Worm (Caenorhabditis elegans): Measurements from ENCODE around the gene hic-1.

The hic-1 gene

ce11 chrX:6613537-6613936 lies 14.9 kb upstream of the hic-1 start:
- TF ChIP-seq nfya-1 (tag; optimal IDR thresholded peaks at IDR 0.05; ENCODE audit: borderline replicate concordance, insufficient read depth): no peak
- no peak for TF ChIP-seq egrh-3 (GFP tag; IDR thresholded peaks at IDR 0.05)
- no peak for TF ChIP-seq sptf-2 (GFP tag; optimal IDR thresholded peaks at IDR 0.05)
- 0 out of 2 replicates have a peak, but pooled peaks have one; percentile 17 for TF ChIP-seq dox-1 (GFP tag; IDR thresholded peaks at IDR 0.05)
- no peak for TF ChIP-seq bed-1 (GFP tag; IDR thresholded peaks at IDR 0.05)
- no peak for TF ChIP-seq hmg-20 (GFP tag; IDR thresholded peaks at IDR 0.05)
- TF ChIP-seq ztf-22 (GFP tag; optimal IDR thresholded peaks at IDR 0.05): no peak
- TF ChIP-seq ztf-25 (GFP tag; IDR thresholded peaks at IDR 0.05): no peak
- no peak for TF ChIP-seq egl-44 (GFP tag; IDR thresholded peaks at IDR 0.05)

- TF ChIP-seq F49E8.2 (tag; optimal IDR thresholded peaks at IDR 0.05; ENCODE audit: insufficient read depth) (no peak), F23B12.7 (tag; optimal IDR thresholded peaks at IDR 0.05; ENCODE audit: insufficient read depth) (no peak), attf-5 (GFP tag; optimal IDR thresholded peaks at IDR 0.05) (no peak), snpc-1.3 (tag; optimal IDR thresholded peaks at IDR 0.05; ENCODE audit: insufficient read depth) (no peak), mes-4 (tag; optimal IDR thresholded peaks at IDR 0.05) (no peak), nhr-80 (tag; optimal IDR thresholded peaks at IDR 0.05) (no peak), lir-1 (GFP tag; conservative IDR thresholded peaks at IDR 0.05) (no peak), B0035.1 (tag; optimal IDR thresholded peaks at IDR 0.05) (no peak), madf-6 (GFP tag; IDR thresholded peaks at IDR 0.05) (no peak)
Observed at ce11 chrX:6609717-6610116, 11.1 kb upstream of the hic-1 start, which contains the start of gene C25B8.8. C25B8.8 (plus strand) TSS chrX:6610017.

DNA sequence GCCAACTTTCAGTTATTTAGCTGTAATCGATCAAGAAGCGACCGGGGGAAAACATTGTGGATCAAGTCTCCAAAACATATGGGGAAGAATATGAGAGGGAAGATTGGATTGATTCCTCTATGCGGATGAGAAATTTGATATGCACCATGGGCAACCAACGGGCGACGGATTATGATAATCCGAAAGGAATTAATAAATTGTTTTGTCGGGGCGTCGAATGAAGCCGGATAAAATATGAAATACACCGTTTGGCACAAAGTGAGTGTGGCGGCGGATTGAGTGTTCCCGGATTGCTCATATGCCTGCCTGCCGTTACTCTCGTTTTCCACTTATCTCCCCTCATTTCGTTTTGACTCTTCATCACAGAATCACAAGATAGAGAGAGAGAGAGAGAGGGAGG lies 10.6 kb upstream of the hic-1 start:
- TF ChIP-seq aptf-3 (GFP tag; IDR thresholded peaks at IDR 0.05) (no peak), egl-44 (GFP tag; IDR thresholded peaks at IDR 0.05) (no peak), nfyb-1 (GFP tag; IDR thresholded peaks at IDR 0.05) (no peak), lag-1 (GFP tag; IDR thresholded peaks at IDR 0.05) (no peak), sptf-2 (GFP tag; optimal IDR thresholded peaks at IDR 0.05) (no peak), ceh-100 (GFP tag; IDR thresholded peaks at IDR 0.05) (0 out of 2 replicates have a peak, but pooled peaks have one; percentile 15), F22D6.2 (tag; optimal IDR thresholded peaks at IDR 0.05) (no peak), F23B12.7 (tag; optimal IDR thresholded peaks at IDR 0.05; ENCODE audit: insufficient read depth) (no peak), zim-3 (tag; optimal IDR thresholded peaks at IDR 0.05) (no peak), nhr-27 (tag; optimal IDR thresholded peaks at IDR 0.05) (no peak), F33H1.4 (GFP tag; IDR thresholded peaks at IDR 0.05) (no peak), B0336.3 (GFP tag; IDR thresholded peaks at IDR 0.05) (peak; percentile 78), ztf-26 (tag; optimal IDR thresholded peaks at IDR 0.05) (no peak), F10E7.11 (tag; optimal IDR thresholded peaks at IDR 0.05) (no peak), hsf-1 (GFP tag; IDR thresholded peaks at IDR 0.05) (no peak), let-526 (GFP tag; IDR thresholded peaks at IDR 0.05) (no peak), attf-5 (GFP tag; optimal IDR thresholded peaks at IDR 0.05) (no peak), repo-1 (tag; optimal IDR thresholded peaks at IDR 0.05) (peak; percentile 96), K12H6.12 (tag; optimal IDR thresholded peaks at IDR 0.05) (no peak), madf-3 (GFP tag; IDR thresholded peaks at IDR 0.05) (0 out of 2 replicates have a peak, but pooled peaks have one; percentile 43), mes-4 (tag; optimal IDR thresholded peaks at IDR 0.05) (no peak), dox-1 (GFP tag; IDR thresholded peaks at IDR 0.05) (0 out of 2 replicates have a peak, but pooled peaks have one; percentile 5), unc-130 (GFP tag; optimal IDR thresholded peaks at IDR 0.05) (no peak), lsl-1 (GFP tag; optimal IDR thresholded peaks at IDR 0.05) (no peak), Y53G8AR.9 (GFP tag; conservative IDR thresholded peaks at IDR 0.05) (peak; percentile 76; the same call in 1 of the 2 replicates), nhr-179 (tag; optimal IDR thresholded peaks at IDR 0.05) (no peak), cebp-2 (GFP tag; IDR thresholded peaks at IDR 0.05) (peak; percentile 75; the same call in 1 of the 2 replicates), lin-35 (GFP tag; optimal IDR thresholded peaks at IDR 0.05) (no peak), zfh-2 (GFP tag; conservative IDR thresholded peaks at IDR 0.05) (no peak), chd-7 (tag; optimal IDR thresholded peaks at IDR 0.05) (peak; percentile 4), ztf-25 (GFP tag; IDR thresholded peaks at IDR 0.05) (no peak), ZK185.1 (tag; optimal IDR thresholded peaks at IDR 0.05; ENCODE audit: poor library complexity, severe bottlenecking) (peak; percentile 33), athp-1 (tag; optimal IDR thresholded peaks at IDR 0.05) (no peak)
